Worm (Caenorhabditis elegans): ENCODE results near the gene B0035.22.

B0035.22 gene

ce11 chrIV:11310624-11311023 lies 4.3 kb upstream of the B0035.22 start, which contains the start of gene znf-207 (continued):
- TF ChIP-seq nhr-20 (tag; optimal IDR thresholded peaks at IDR 0.05) (peak; percentile 32), lir-3 (tag; optimal IDR thresholded peaks at IDR 0.05; ENCODE audit: poor library complexity) (peak; percentile 1), sptf-1 (tag; optimal IDR thresholded peaks at IDR 0.05) (no peak), dpl-1 (GFP tag; optimal IDR thresholded peaks at IDR 0.05) (peak in 2 of 3 experiments; percentile 16 to 41), fkh-10 (GFP tag; optimal IDR thresholded peaks at IDR 0.05) (peak; percentile 15), xbp-1 (tag; optimal IDR thresholded peaks at IDR 0.05) (peak; percentile 15), mef-2 (tag; optimal IDR thresholded peaks at IDR 0.05) (no peak), lin-35 (GFP tag; optimal IDR thresholded peaks at IDR 0.05) (peak; percentile 13 to 48), elt-3 (tag; optimal IDR thresholded peaks at IDR 0.05) (no peak), irx-1 (tag; optimal IDR thresholded peaks at IDR 0.05) (peak; percentile 5), F16B12.6 (tag; optimal IDR thresholded peaks at IDR 0.05) (peak; percentile 8), grh-1 (GFP tag; IDR thresholded peaks at IDR 0.05) (no peak), ceh-82 (tag; optimal IDR thresholded peaks at IDR 0.05) (peak; percentile 2 to 41 (median 9)), nhr-71 (tag; optimal IDR thresholded peaks at IDR 0.05) (peak; percentile 33)

ce11 chrIV:11311484-11311883 lies 3.5 kb upstream of the B0035.22 start:
- TF ChIP-seq lsy-2 (tag; optimal IDR thresholded peaks at IDR 0.05) (no peak), tbx-2 (tag; optimal IDR thresholded peaks at IDR 0.05) (no peak), unc-130 (tag; optimal IDR thresholded peaks at IDR 0.05) (no peak), mab-9 (GFP tag; IDR thresholded peaks at IDR 0.05) (no peak), blmp-1 (tag; optimal IDR thresholded peaks at IDR 0.05) (no peak)

- no peak for TF ChIP-seq mab-9 (GFP tag; IDR thresholded peaks at IDR 0.05)
- TF ChIP-seq hlh-17 (GFP tag; optimal IDR thresholded peaks at IDR 0.05; ENCODE audit: borderline replicate concordance): no peak
- TF ChIP-seq mdl-1 (tag; optimal IDR thresholded peaks at IDR 0.05): no peak
- no peak for TF ChIP-seq dsc-1 (tag; optimal IDR thresholded peaks at IDR 0.05)
- TF ChIP-seq snpc-4 (tag; optimal IDR thresholded peaks at IDR 0.05): no peak
- TF ChIP-seq mep-1 (tag; optimal IDR thresholded peaks at IDR 0.05): no peak
- no peak for TF ChIP-seq ztf-4 (tag; optimal IDR thresholded peaks at IDR 0.05)
- no peak for TF ChIP-seq unc-98 (GFP tag; IDR thresholded peaks at IDR 0.05)
- no peak for TF ChIP-seq nhr-47 (tag; optimal IDR thresholded peaks at IDR 0.05)
- TF ChIP-seq C04F5.9 (tag; optimal IDR thresholded peaks at IDR 0.05): no peak
These were observed 1.1 kb upstream of the B0035.22 start, which contains the start of gene dnj-2 for ce11 chrIV:11313880-11314279. Gene dnj-2, minus strand, starts transcription at chrIV:11313980.

- TF ChIP-seq nhr-90 (tag; optimal IDR thresholded peaks at IDR 0.05; ENCODE audit: poor library complexity) (no peak), ama-1 (optimal IDR thresholded peaks at IDR 0.05) (no peak), nhr-47 (tag; optimal IDR thresholded peaks at IDR 0.05) (no peak), skn-1 (tag; optimal IDR thresholded peaks at IDR 0.05) (no peak), egl-27 (tag; optimal IDR thresholded peaks at IDR 0.05) (no peak), ztf-11 (tag; optimal IDR thresholded peaks at IDR 0.05) (peak in 1 of 2 experiments; percentile 26), nhr-85 (tag) (peak; percentile 80), lin-15B (tag; optimal IDR thresholded peaks at IDR 0.05) (no peak), hlh-17 (GFP tag; optimal IDR thresholded peaks at IDR 0.05; ENCODE audit: borderline replicate concordance) (no peak), mef-2 (tag; optimal IDR thresholded peaks at IDR 0.05) (no peak), efl-1 (optimal IDR thresholded peaks at IDR 0.05) (no peak), efl-1 (GFP tag; optimal IDR thresholded peaks at IDR 0.05 in 1 of 2) (peak in 1 of 2 experiments; percentile 90), sup-37 (GFP tag; optimal IDR thresholded peaks at IDR 0.05) (no peak)
These were observed 735 bp downstream of the B0035.22 start for ce11 chrIV:11315688-11316087.

Data from whole organism, L1 larva.